Worm (Caenorhabditis elegans) whole organism, L2 larva: Measurements from ENCODE around the gene K07D4.9.

Source experiments
- ceh-82 ChIP-seq: fragments of 150-350 bp; optimal IDR thresholded peaks from 2 replicates; lab custom pipeline; 2014; ENCODE audit warnings: missing biosample characterization, missing genetic modification characterization
- elt-3 ChIP-seq: sonication (generic microtip); optimal IDR thresholded peaks from 2 replicates; lab custom pipeline; 2017; ENCODE audit warnings: missing biosample characterization, missing genetic modification characterization
- fos-1 ChIP-seq: fragments of 150-350 bp; optimal IDR thresholded peaks from 2 replicates; lab custom pipeline; 2014; ENCODE audit warnings: missing biosample characterization, missing genetic modification characterization
- lsy-2 ChIP-seq, 2 experiments: fragments of 150-350 bp in 1 of 2; sonication (generic microtip) in 1 of 2; optimal IDR thresholded peaks; 2 replicates each; lab custom pipeline; 2014 to 2017; ENCODE audit warnings: missing biosample characterization in 2 of 2, missing genetic modification characterization in 2 of 2
- nhr-237 ChIP-seq: fragments of 150-350 bp; optimal IDR thresholded peaks from 2 replicates; lab custom pipeline; 2014; ENCODE audit warnings: missing biosample characterization, missing genetic modification characterization
- nhr-77 ChIP-seq: fragments of 150-350 bp; optimal IDR thresholded peaks from 2 replicates; lab custom pipeline; 2014; ENCODE audit warnings: missing biosample characterization, missing genetic modification characterization
- skn-1 ChIP-seq: sonication (generic microtip); optimal IDR thresholded peaks from 2 replicates; lab custom pipeline; 2017; ENCODE audit warnings: missing biosample characterization, missing genetic modification characterization
- snpc-4 ChIP-seq: fragments of 150-350 bp; optimal IDR thresholded peaks from 2 replicates; lab custom pipeline; 2014; ENCODE audit warnings: missing biosample characterization, missing genetic modification characterization

DNA sequence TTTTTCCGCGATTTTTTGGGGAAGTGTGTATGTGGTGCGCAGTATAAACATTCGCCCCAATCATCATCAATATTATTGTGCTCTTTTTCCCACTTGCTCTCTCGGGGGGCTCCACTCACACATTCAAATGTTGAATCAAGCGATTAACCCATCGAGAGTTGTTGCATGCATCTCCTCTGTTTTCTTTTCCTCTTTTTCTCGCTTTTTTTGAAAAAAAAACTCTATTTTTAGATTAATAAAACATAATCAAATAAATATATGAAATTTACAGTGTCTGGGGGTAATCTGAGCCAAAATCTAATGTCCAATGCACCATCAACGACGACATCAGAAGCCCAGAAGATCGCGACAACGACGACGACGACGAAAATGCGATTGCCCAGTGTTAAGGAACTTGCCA, 23.8 kb upstream of the K07D4.9 start, which contains the start of gene ephx-1:
- no peak for TF ChIP-seq lsy-2 (tag; optimal IDR thresholded peaks at IDR 0.05; lab: Kevin White, UChicago)
- no peak for TF ChIP-seq nhr-237 (tag; lab: Kevin White, UChicago)
- no peak for TF ChIP-seq skn-1 (tag; lab: Kevin White, UChicago)
- TF ChIP-seq fos-1 (tag; lab: Kevin White, UChicago), result no peak
- no peak for TF ChIP-seq elt-3 (tag; lab: Kevin White, UChicago)
- no peak for TF ChIP-seq snpc-4 (tag; lab: Kevin White, UChicago)
- no peak for TF ChIP-seq nhr-77
- TF ChIP-seq ceh-82 (tag; lab: Kevin White, UChicago), result no peak
